Worm (Caenorhabditis elegans) whole organism, young adult: ENCODE results near the gene kdp-1.
A peak's percentile ranks its signal among the peaks of the same experiment; 100 is the strongest.

Source experiments
- B0035.1 ChIP-seq: sonication (generic microtip); optimal IDR thresholded peaks from 2 replicates; lab custom pipeline; 2016; ENCODE audit warnings: missing genetic modification characterization, mild to moderate bottlenecking, missing compliant biosample characterization, missing genotype, missing genetic modification reagents
- B0261.1 ChIP-seq: sonication (generic microtip); optimal IDR thresholded peaks from 2 replicates; lab custom pipeline; 2016; ENCODE audit warnings: mild to moderate bottlenecking, missing genetic modification characterization, moderate library complexity, missing compliant biosample characterization
- D2030.7 ChIP-seq: fragments of 200-800 bp; sonication (Bioruptor generic); IDR thresholded peaks from 2 replicates; pipeline ENCODE4 v1.3.6; 2022; ENCODE audit warnings: missing genetic modification reagents, missing genetic modification characterization, missing compliant biosample characterization
- F10E7.11 ChIP-seq: sonication (generic microtip); optimal IDR thresholded peaks from 2 replicates; lab custom pipeline; 2017; ENCODE audit warnings: mild to moderate bottlenecking, missing genetic modification characterization, moderate library complexity, missing compliant biosample characterization
- F33H1.4 ChIP-seq: fragments of 200-800 bp; sonication (Bioruptor generic); IDR thresholded peaks from 2 replicates; pipeline ENCODE4 v1.3.6; 2022; ENCODE audit warnings: missing genetic modification reagents, missing genetic modification characterization, missing compliant biosample characterization
- Y56A3A.18 ChIP-seq: fragments of 200-800 bp; sonication (Bioruptor generic); IDR thresholded peaks from 2 replicates; pipeline ENCODE4 v1.3.6; 2022; ENCODE audit warnings: missing genetic modification reagents, missing genetic modification characterization, missing compliant biosample characterization
- ama-1 ChIP-seq, 3 experiments: fragments of 150-350 bp in 1 of 3; sonication (generic microtip) in 2 of 3; optimal IDR thresholded peaks; 2 replicates each; lab custom pipeline; 2014 to 2018; ENCODE audit warnings: missing biosample characterization in 2 of 3, missing genetic modification characterization in 2 of 3, missing genetic modification reagents in 2 of 3
- atf-7 ChIP-seq: sonication (generic microtip); optimal IDR thresholded peaks from 2 replicates; lab custom pipeline; 2017; ENCODE audit warnings: mild to moderate bottlenecking, missing genetic modification characterization, missing compliant biosample characterization
- athp-1 ChIP-seq: sonication (generic microtip); optimal IDR thresholded peaks from 2 replicates; lab custom pipeline; 2017; ENCODE audit warnings: mild to moderate bottlenecking, missing genetic modification characterization, missing compliant biosample characterization
- attf-5 ChIP-seq: fragments of 200-800 bp; sonication (Bioruptor generic); optimal IDR thresholded peaks from 2 replicates; lab custom pipeline; 2018; ENCODE audit warnings: mild to moderate bottlenecking, missing genetic modification characterization, missing compliant biosample characterization
- attf-6 ChIP-seq: fragments of 200-800 bp; sonication (Bioruptor generic); IDR thresholded peaks from 2 replicates; pipeline ENCODE4 v1.3.6; 2022; ENCODE audit warnings: missing genetic modification reagents, missing genetic modification characterization, missing compliant biosample characterization
- bed-1 ChIP-seq: fragments of 200-800 bp; sonication (Bioruptor generic); IDR thresholded peaks from 2 replicates; pipeline ENCODE4 v1.3.6; 2022; ENCODE audit warnings: missing genetic modification reagents, missing genetic modification characterization, missing compliant biosample characterization
- cebp-1 ChIP-seq, 2 experiments: fragments of 200-800 bp in 1 of 2; sonication (Bioruptor generic) in 1 of 2; sonication (generic microtip) in 1 of 2; IDR thresholded peaks in 1 of 2; optimal IDR thresholded peaks in 1 of 2; 2 replicates each; pipeline versions ENCODE4 v1.3.6 to Lab custom; 2017 to 2022; ENCODE audit warnings: missing compliant biosample characterization in 2 of 2, missing genetic modification characterization in 2 of 2, mild to moderate bottlenecking in 1 of 2, missing genetic modification reagents in 1 of 2, moderate library complexity in 1 of 2
- cebp-2 ChIP-seq: fragments of 200-800 bp; sonication (Bioruptor generic); IDR thresholded peaks from 2 replicates; pipeline ENCODE4 v1.3.6; 2022; ENCODE audit warnings: missing genetic modification characterization, missing compliant biosample characterization
- ceh-27 ChIP-seq: fragments of 200-800 bp; sonication (Bioruptor generic); optimal IDR thresholded peaks from 2 replicates; lab custom pipeline; 2018; ENCODE audit warnings: mild to moderate bottlenecking, missing genetic modification characterization, moderate library complexity, missing compliant biosample characterization
- ceh-58 ChIP-seq: fragments of 200-800 bp; sonication (Bioruptor generic); IDR thresholded peaks from 2 replicates; pipeline ENCODE4 v1.3.6; 2022; ENCODE audit warnings: missing genetic modification characterization, missing compliant biosample characterization
- dpl-1 ChIP-seq: fragments of 150-350 bp; optimal IDR thresholded peaks from 2 replicates; lab custom pipeline; 2014; ENCODE audit warnings: missing biosample characterization, missing genetic modification reagents, missing genetic modification characterization
- egl-44 ChIP-seq: fragments of 200-800 bp; sonication (Bioruptor generic); IDR thresholded peaks from 2 replicates; pipeline ENCODE4 v1.3.6; 2022; ENCODE audit warnings: missing genetic modification reagents, missing genetic modification characterization, missing compliant biosample characterization
- egrh-3 ChIP-seq: fragments of 200-800 bp; sonication (Bioruptor generic); IDR thresholded peaks from 2 replicates; pipeline ENCODE4 v1.3.6; 2022; ENCODE audit warnings: missing genetic modification reagents, missing genetic modification characterization, missing compliant biosample characterization
- fkh-3 ChIP-seq: sonication (generic microtip); optimal IDR thresholded peaks from 2 replicates; lab custom pipeline; 2016; ENCODE audit warnings: mild to moderate bottlenecking, missing genetic modification characterization, missing compliant biosample characterization
- hlh-12 ChIP-seq: sonication (generic microtip); optimal IDR thresholded peaks from 2 replicates; lab custom pipeline; 2016; ENCODE audit warnings: missing genetic modification characterization, missing compliant biosample characterization
- hmg-20 ChIP-seq: fragments of 200-800 bp; sonication (Bioruptor generic); IDR thresholded peaks from 2 replicates; pipeline ENCODE4 v1.3.6; 2022; ENCODE audit warnings: missing genetic modification reagents, missing genetic modification characterization, missing compliant biosample characterization
- let-526 ChIP-seq: fragments of 200-800 bp; sonication (Bioruptor generic); IDR thresholded peaks from 2 replicates; pipeline ENCODE4 v1.3.6; 2022; ENCODE audit warnings: missing genetic modification reagents, missing genetic modification characterization, missing compliant biosample characterization
- lin-54 ChIP-seq: fragments of 200-800 bp; sonication (Bioruptor generic); optimal IDR thresholded peaks from 2 replicates; lab custom pipeline; 2018; ENCODE audit warnings: mild to moderate bottlenecking, missing genetic modification characterization, missing compliant biosample characterization
- nfya-1 ChIP-seq: sonication (generic microtip); optimal IDR thresholded peaks from 2 replicates; lab custom pipeline; 2017; ENCODE audit warnings: antibody characterized with exemption, missing compliant biosample characterization, missing genetic modification characterization, borderline replicate concordance; ENCODE audit not compliant: insufficient read depth
- nhr-27 ChIP-seq: fragments of 200-800 bp; sonication (Bioruptor generic); optimal IDR thresholded peaks from 2 replicates; lab custom pipeline; 2018; ENCODE audit warnings: mild to moderate bottlenecking, missing genetic modification characterization, moderate library complexity, missing compliant biosample characterization
- pbrm-1 ChIP-seq: fragments of 200-800 bp; sonication (Bioruptor generic); IDR thresholded peaks from 2 replicates; pipeline ENCODE4 v1.3.6; 2022; ENCODE audit warnings: missing genetic modification reagents, missing genetic modification characterization, missing compliant biosample characterization
- snpc-4 ChIP-seq, 5 experiments: fragments of 150-350 bp in 1 of 5; sonication (generic microtip) in 4 of 5; optimal IDR thresholded peaks; 2 replicates each; lab custom pipeline; 2014 to 2018; ENCODE audit warnings: missing genetic modification characterization in 5 of 5, missing biosample characterization in 3 of 5, antibody characterized with exemption in 2 of 5, mild to moderate bottlenecking in 2 of 5, missing compliant biosample characterization in 2 of 5, missing genotype in 2 of 5, moderate library complexity in 2 of 5, missing genetic modification reagents in 1 of 5
- tbp1 ChIP-seq: fragments of 200-800 bp; sonication (Bioruptor generic); optimal IDR thresholded peaks from 2 replicates; lab custom pipeline; 2018; ENCODE audit warnings: mild to moderate bottlenecking, missing genetic modification characterization, missing compliant biosample characterization
- tlf-1 ChIP-seq: fragments of 200-800 bp; sonication (Bioruptor generic); optimal IDR thresholded peaks from 2 replicates; lab custom pipeline; 2018; ENCODE audit warnings: mild to moderate bottlenecking, missing genetic modification characterization, missing compliant biosample characterization
- ztf-25 ChIP-seq: fragments of 200-800 bp; sonication (Bioruptor generic); IDR thresholded peaks from 2 replicates; pipeline ENCODE4 v1.3.6; 2022; ENCODE audit warnings: missing genetic modification reagents, missing genetic modification characterization, missing compliant biosample characterization
- ztf-3 ChIP-seq: fragments of 200-800 bp; sonication (Bioruptor generic); optimal IDR thresholded peaks from 2 replicates; lab custom pipeline; 2018; ENCODE audit warnings: mild to moderate bottlenecking, missing genetic modification characterization, missing compliant biosample characterization

kdp-1 gene

DNA sequence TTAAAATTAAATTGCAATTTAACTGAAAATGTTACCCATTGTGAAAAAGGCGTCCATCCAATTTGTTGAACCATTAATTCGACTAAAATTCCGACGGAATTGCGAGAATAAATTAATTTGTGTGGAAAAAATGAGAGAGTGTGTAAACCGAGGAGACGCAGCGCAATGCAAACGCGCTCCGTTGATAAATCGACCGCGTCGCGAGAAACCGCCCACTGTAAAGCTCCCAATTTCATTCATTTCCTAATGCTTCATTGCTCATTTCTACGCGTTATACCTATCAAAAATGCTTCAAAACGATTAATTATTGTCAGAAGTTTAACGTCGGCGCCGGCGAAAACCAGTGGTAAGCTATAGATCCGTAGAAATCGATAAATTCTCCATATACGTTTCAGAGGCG is 2.2 kb upstream of the kdp-1 start, which contains the start of the genes Y67H2A.2 and micu-1 (continued):
- TF ChIP-seq snpc-4 (GFP tag; optimal IDR thresholded peaks at IDR 0.05; lab: Kevin White, UChicago) (no peak), snpc-4 (tag; optimal IDR thresholded peaks at IDR 0.05; lab: Kevin White, UChicago) (peak in 2 of 4 experiments; percentile 30 to 59), F10E7.11 (no peak)
- TF ChIP-seq, all 124 proteins: peak for 24

DNA sequence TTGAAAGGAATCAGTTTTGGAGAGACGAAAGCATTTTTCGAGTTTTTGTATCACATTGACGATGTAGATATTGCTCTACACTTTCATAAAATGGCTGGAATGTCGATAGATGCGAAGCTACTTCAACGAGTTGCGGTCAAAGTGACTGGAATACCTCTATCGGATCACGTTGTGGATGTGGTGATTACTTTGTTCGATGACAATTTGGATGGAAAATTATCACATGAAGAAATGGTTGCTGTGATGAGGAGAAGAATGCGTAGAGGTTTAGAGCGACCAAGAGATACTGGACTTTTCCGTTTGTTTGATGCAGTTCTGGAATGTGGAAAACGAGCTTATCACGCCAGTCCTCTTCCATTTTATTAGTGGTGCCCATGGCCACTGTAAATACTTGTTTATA is 340 bp upstream of the kdp-1 start:
- TF ChIP-seq bed-1 (GFP tag; lab: Robert Waterston, UW) (no peak), hlh-12 (tag; lab: Kevin White, UChicago) (no peak), hmg-20 (GFP tag; lab: Robert Waterston, UW) (no peak), B0035.1 (tag; lab: Kevin White, UChicago) (no peak), B0261.1 (tag; lab: Kevin White, UChicago) (no peak), F33H1.4 (GFP tag; lab: Robert Waterston, UW) (no peak), ceh-27 (GFP tag; lab: Kevin White, UChicago) (no peak), fkh-3 (no peak), dpl-1 (no peak), let-526 (GFP tag; lab: Robert Waterston, UW) (no peak), D2030.7 (GFP tag; lab: Robert Waterston, UW) (no peak), tlf-1 (GFP tag; lab: Kevin White, UChicago) (no peak), Y56A3A.18 (GFP tag; lab: Robert Waterston, UW) (no peak), atf-7 (no peak), athp-1 (tag; lab: Kevin White, UChicago) (no peak)

DNA sequence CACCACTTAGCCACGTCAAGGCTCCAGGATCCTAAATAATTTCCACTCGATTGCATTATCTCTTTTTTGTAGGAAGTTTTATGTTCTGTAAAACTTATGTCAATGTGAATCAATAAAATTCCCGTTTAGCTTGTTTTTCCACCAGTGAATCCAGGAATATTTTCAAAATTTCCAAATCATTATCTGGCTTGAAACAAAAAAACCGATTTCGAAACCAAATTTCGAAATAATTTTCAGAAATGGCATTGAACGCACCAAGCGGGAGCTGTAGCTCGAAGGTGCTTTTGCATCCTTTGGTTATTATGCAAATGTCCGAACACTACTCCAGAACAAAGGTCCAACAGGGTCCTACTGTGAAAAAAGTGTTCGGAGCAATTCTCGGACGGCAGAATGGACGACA is 603 bp downstream of the kdp-1 start, which contains the start of gene csn-6:
Gene csn-6 (plus strand): TSS at position 234 of the 400 bp plus-strand sequence.
- TF ChIP-seq snpc-4 (GFP tag; optimal IDR thresholded peaks at IDR 0.05; lab: Kevin White, UChicago) (no peak), snpc-4 (tag; optimal IDR thresholded peaks at IDR 0.05; lab: Kevin White, UChicago) (peak in 1 of 4 experiments; percentile 1), egrh-3 (GFP tag; lab: Robert Waterston, UW) (no peak), athp-1 (tag; lab: Kevin White, UChicago) (no peak), tbp1 (GFP tag; lab: Kevin White, UChicago) (peak; percentile 13), ztf-25 (GFP tag; lab: Robert Waterston, UW) (no peak), cebp-1 (GFP tag; IDR thresholded peaks at IDR 0.05; lab: Robert Waterston, UW) (no peak), cebp-1 (tag; optimal IDR thresholded peaks at IDR 0.05; lab: Kevin White, UChicago) (peak; percentile 44), attf-5 (GFP tag; lab: Kevin White, UChicago) (no peak), nhr-27 (tag; lab: Kevin White, UChicago) (peak; percentile 9), ztf-3 (GFP tag; lab: Kevin White, UChicago) (no peak), cebp-2 (GFP tag; lab: Robert Waterston, UW) (0 out of 2 replicates have a peak, but pooled peaks have one; percentile 32), egl-44 (no peak), attf-6 (GFP tag; lab: Robert Waterston, UW) (peak; percentile 29; the same call in 1 of the 2 replicates), nfya-1 (tag; lab: Kevin White, UChicago) (no peak), lin-54 (GFP tag; lab: Kevin White, UChicago) (no peak), F10E7.11 (no peak)
- TF ChIP-seq, all 124 proteins: peak for 6

DNA sequence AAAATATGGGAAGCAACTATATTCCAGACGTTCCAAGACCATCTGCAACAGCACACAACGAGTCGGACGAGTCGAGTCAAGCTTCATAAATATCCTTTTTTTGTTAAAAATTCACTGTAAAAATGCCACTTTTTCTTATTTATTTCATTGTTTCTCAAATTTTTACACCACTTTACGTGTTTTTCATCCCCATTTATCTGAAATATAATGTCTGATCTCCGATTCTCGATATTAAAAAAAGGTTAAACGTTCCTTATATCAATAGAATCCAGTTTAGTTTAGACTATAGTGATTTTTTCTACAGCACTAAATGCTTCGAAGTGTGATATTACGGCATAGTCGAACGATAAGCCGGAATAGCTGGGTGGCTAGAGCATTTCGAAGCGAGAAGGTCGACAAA is 3.5 kb downstream of the kdp-1 start, which contains the start of gene Y67H2A.7:
Gene Y67H2A.7 (plus strand): TSS at position 301 of the 400 bp plus-strand sequence.
- no peak for TF ChIP-seq nhr-27 (tag; lab: Kevin White, UChicago)
- TF ChIP-seq F33H1.4 (GFP tag; lab: Robert Waterston, UW) = no peak
- TF ChIP-seq ama-1 (optimal IDR thresholded peaks at IDR 0.05; lab: Kevin White, UChicago) = no peak
- TF ChIP-seq ama-1 (GFP tag; optimal IDR thresholded peaks at IDR 0.05; lab: Kevin White, UChicago) = no peak
- TF ChIP-seq pbrm-1 (GFP tag; lab: Robert Waterston, UW) = no peak
- no peak for TF ChIP-seq ceh-58 (GFP tag; lab: Robert Waterston, UW)
